Worm (Caenorhabditis elegans) whole organism, L4 larva: ENCODE measurements around the gene fbxc-30.
A peak's percentile ranks its signal among the peaks of the same experiment; 100 is the strongest.

Experiments used
- F26F4.8 ChIP-seq: fragments of 200-800 bp; sonication (Bioruptor generic); conservative IDR thresholded peaks from 2 replicates; pipeline ENCODE4 v1.3.6; 2022; ENCODE audit warnings: missing genetic modification characterization, missing compliant biosample characterization
- F37D6.2 ChIP-seq: sonication (generic microtip); optimal IDR thresholded peaks from 2 replicates; lab custom pipeline; 2016; ENCODE audit warnings: mild to moderate bottlenecking, missing genetic modification characterization, missing compliant biosample characterization
- F49E8.2 ChIP-seq: sonication (generic microtip); optimal IDR thresholded peaks from 2 replicates; lab custom pipeline; 2016; ENCODE audit warnings: missing compliant biosample characterization, mild to moderate bottlenecking, missing genetic modification characterization, borderline replicate concordance
- R02D3.7 ChIP-seq: fragments of 150-350 bp; sonication (generic microtip); optimal IDR thresholded peaks from 3 replicates; lab custom pipeline; 2014; ENCODE audit warnings: missing biosample characterization, missing genetic modification characterization
- Y5F2A.4 ChIP-seq: fragments of 200-800 bp; sonication (Bioruptor generic); optimal IDR thresholded peaks from 2 replicates; lab custom pipeline; 2018; ENCODE audit warnings: mild to moderate bottlenecking, missing genetic modification characterization, missing compliant biosample characterization
- arid-1 ChIP-seq: fragments of 200-800 bp; sonication (Bioruptor generic); conservative IDR thresholded peaks from 2 replicates; pipeline ENCODE4 v1.3.6; 2022; ENCODE audit warnings: missing genetic modification reagents, missing genetic modification characterization, missing compliant biosample characterization
- ceh-28 ChIP-seq: fragments of 150-350 bp; optimal IDR thresholded peaks from 2 replicates; lab custom pipeline; 2014; ENCODE audit warnings: missing biosample characterization, missing genetic modification reagents, missing genetic modification characterization
- ceh-44 ChIP-seq: fragments of 200-800 bp; sonication (Bioruptor generic); IDR thresholded peaks from 2 replicates; pipeline ENCODE4 v1.3.6; 2022; ENCODE audit warnings: missing genetic modification reagents, missing genetic modification characterization, missing compliant biosample characterization
- ceh-62 ChIP-seq: sonication (generic microtip); optimal IDR thresholded peaks from 2 replicates; lab custom pipeline; 2017; ENCODE audit warnings: missing biosample characterization, missing genetic modification characterization
- daf-16 ChIP-seq, 3 experiments: sonication (generic microtip); optimal IDR thresholded peaks; 2 replicates each; lab custom pipeline; 2016 to 2017; ENCODE audit warnings: missing genetic modification characterization in 3 of 3, missing genetic modification reagents in 3 of 3, mild to moderate bottlenecking in 2 of 3, missing compliant biosample characterization in 2 of 3, missing biosample characterization in 1 of 3, moderate library complexity in 1 of 3
- dmd-6 ChIP-seq: fragments of 200-800 bp; sonication (Bioruptor generic); IDR thresholded peaks from 2 replicates; pipeline ENCODE4 v1.3.6; 2022; ENCODE audit warnings: missing genetic modification reagents, missing genetic modification characterization, missing compliant biosample characterization
- dve-1 ChIP-seq: sonication (generic microtip); optimal IDR thresholded peaks from 2 replicates; lab custom pipeline; 2017; ENCODE audit warnings: antibody characterized with exemption, mild to moderate bottlenecking, missing genetic modification characterization, missing compliant biosample characterization; ENCODE audit not compliant: insufficient read depth
- egl-27 ChIP-seq: sonication (generic microtip); optimal IDR thresholded peaks from 3 replicates; lab custom pipeline; 2017; ENCODE audit warnings: missing biosample characterization, missing genetic modification reagents, missing genetic modification characterization
- egl-43 ChIP-seq: fragments of 200-800 bp; sonication (Bioruptor generic); IDR thresholded peaks from 2 replicates; pipeline ENCODE4 v1.3.6; 2022; ENCODE audit warnings: missing genetic modification reagents, missing genetic modification characterization, missing compliant biosample characterization
- hlh-11 ChIP-seq: fragments of 200-800 bp; sonication (Bioruptor generic); optimal IDR thresholded peaks from 2 replicates; lab custom pipeline; 2018; ENCODE audit warnings: mild to moderate bottlenecking, missing genetic modification characterization, missing compliant biosample characterization
- hmg-1.1 ChIP-seq: fragments of 200-800 bp; sonication (Bioruptor generic); IDR thresholded peaks from 2 replicates; pipeline ENCODE4 v1.3.6; 2022; ENCODE audit warnings: missing genetic modification reagents, missing genetic modification characterization, missing compliant biosample characterization
- lin-13 ChIP-seq: fragments of 150-350 bp; optimal IDR thresholded peaks from 2 replicates; lab custom pipeline; 2014; ENCODE audit warnings: missing biosample characterization, missing genetic modification reagents, missing genetic modification characterization
- lin-15B ChIP-seq: fragments of 150-350 bp; sonication (generic microtip); optimal IDR thresholded peaks from 3 replicates; lab custom pipeline; 2014; ENCODE audit warnings: missing biosample characterization, missing genetic modification characterization
- lin-39 ChIP-seq: fragments of 150-350 bp; optimal IDR thresholded peaks from 2 replicates; lab custom pipeline; 2014; ENCODE audit warnings: missing biosample characterization, missing genetic modification reagents, missing genetic modification characterization
- lir-3 ChIP-seq: sonication (generic microtip); optimal IDR thresholded peaks from 2 replicates; lab custom pipeline; 2016; ENCODE audit warnings: mild to moderate bottlenecking, missing genetic modification characterization, missing compliant biosample characterization
- lsy-2 ChIP-seq, 2 experiments: fragments of 150-350 bp in 1 of 2; sonication (generic microtip) in 1 of 2; optimal IDR thresholded peaks; 2 replicates each; lab custom pipeline; 2014 to 2017; ENCODE audit warnings: missing biosample characterization in 2 of 2, missing genetic modification characterization in 2 of 2
- madf-5 ChIP-seq, 2 experiments: fragments of 200-800 bp; sonication (Bioruptor generic); IDR thresholded peaks; 2 replicates each; pipeline ENCODE4 v1.3.6; 2022; ENCODE audit warnings: missing compliant biosample characterization in 2 of 2, missing genetic modification characterization in 2 of 2
- mdl-1 ChIP-seq, 2 experiments: fragments of 150-350 bp in 1 of 2; sonication (generic microtip) in 1 of 2; optimal IDR thresholded peaks; 2 replicates each; lab custom pipeline; 2014 to 2017; ENCODE audit warnings: missing biosample characterization in 2 of 2, missing genetic modification characterization in 2 of 2
- mxl-2 ChIP-seq: fragments of 200-800 bp; sonication (Bioruptor generic); conservative IDR thresholded peaks from 2 replicates; pipeline ENCODE4 v1.3.6; 2022; ENCODE audit warnings: missing genetic modification reagents, missing genetic modification characterization, missing compliant biosample characterization
- nhr-237 ChIP-seq: sonication (generic microtip); optimal IDR thresholded peaks from 2 replicates; lab custom pipeline; 2017; ENCODE audit warnings: missing biosample characterization, missing genetic modification characterization
- nhr-28 ChIP-seq: fragments of 150-350 bp; optimal IDR thresholded peaks from 2 replicates; lab custom pipeline; 2014; ENCODE audit warnings: missing biosample characterization, missing genetic modification characterization
- nhr-76 ChIP-seq: fragments of 150-350 bp; optimal IDR thresholded peaks from 2 replicates; lab custom pipeline; 2014; ENCODE audit warnings: missing biosample characterization, missing genetic modification characterization
- nhr-77 ChIP-seq: fragments of 150-350 bp; optimal IDR thresholded peaks from 2 replicates; lab custom pipeline; 2014; ENCODE audit warnings: missing biosample characterization, missing genetic modification characterization
- pqm-1 ChIP-seq: sonication (generic microtip); optimal IDR thresholded peaks from 2 replicates; lab custom pipeline; 2017; ENCODE audit warnings: missing biosample characterization, missing genetic modification characterization
- saeg-2 ChIP-seq: fragments of 200-800 bp; sonication (Bioruptor generic); IDR thresholded peaks from 2 replicates; pipeline ENCODE4 v1.3.6; 2022; ENCODE audit warnings: missing genetic modification reagents, missing genetic modification characterization, missing compliant biosample characterization
- set-16 ChIP-seq: fragments of 200-800 bp; sonication (Bioruptor generic); IDR thresholded peaks from 2 replicates; pipeline ENCODE4 v1.3.6; 2022; ENCODE audit warnings: missing genetic modification reagents, missing genetic modification characterization, missing compliant biosample characterization
- snpc-1.2 ChIP-seq: fragments of 200-800 bp; sonication (Bioruptor generic); IDR thresholded peaks from 2 replicates; pipeline ENCODE4 v1.3.6; 2022; ENCODE audit warnings: missing genetic modification reagents, missing genetic modification characterization, missing compliant biosample characterization
- snpc-4 ChIP-seq: fragments of 150-350 bp; optimal IDR thresholded peaks from 2 replicates; lab custom pipeline; 2014; ENCODE audit warnings: missing biosample characterization, missing genetic modification characterization
- tag-97 ChIP-seq: fragments of 200-800 bp; sonication (Bioruptor generic); IDR thresholded peaks from 2 replicates; pipeline ENCODE4 v1.3.6; 2022; ENCODE audit warnings: missing genetic modification characterization, missing compliant biosample characterization
- unc-39 ChIP-seq: sonication (generic microtip); optimal IDR thresholded peaks from 2 replicates; lab custom pipeline; 2017; ENCODE audit warnings: missing biosample characterization, missing genetic modification characterization
- unc-62 ChIP-seq, 3 experiments: fragments of 150-350 bp in 1 of 3; sonication (generic microtip); optimal IDR thresholded peaks in 2 of 3; peaks in 1 of 3; 1 replicate in 1 of 3; 2 replicates in 2 of 3; lab custom pipeline; 2014 to 2017; ENCODE audit warnings: missing biosample characterization in 3 of 3, missing genetic modification characterization in 3 of 3, missing genetic modification reagents in 3 of 3, missing genotype in 1 of 3
- zfp-3 ChIP-seq: fragments of 200-800 bp; sonication (Bioruptor generic); conservative IDR thresholded peaks from 2 replicates; pipeline ENCODE4 v1.3.6; 2022; ENCODE audit warnings: missing genetic modification reagents, missing genetic modification characterization, missing compliant biosample characterization
- zip-11 ChIP-seq: fragments of 200-800 bp; sonication (Bioruptor generic); IDR thresholded peaks from 2 replicates; pipeline ENCODE4 v1.3.6; 2022; ENCODE audit warnings: missing genetic modification characterization, missing compliant biosample characterization
- ztf-7 ChIP-seq: fragments of 150-350 bp; optimal IDR thresholded peaks from 2 replicates; lab custom pipeline; 2014; ENCODE audit warnings: missing biosample characterization, missing genetic modification characterization

Gene fbxc-30

DNA sequence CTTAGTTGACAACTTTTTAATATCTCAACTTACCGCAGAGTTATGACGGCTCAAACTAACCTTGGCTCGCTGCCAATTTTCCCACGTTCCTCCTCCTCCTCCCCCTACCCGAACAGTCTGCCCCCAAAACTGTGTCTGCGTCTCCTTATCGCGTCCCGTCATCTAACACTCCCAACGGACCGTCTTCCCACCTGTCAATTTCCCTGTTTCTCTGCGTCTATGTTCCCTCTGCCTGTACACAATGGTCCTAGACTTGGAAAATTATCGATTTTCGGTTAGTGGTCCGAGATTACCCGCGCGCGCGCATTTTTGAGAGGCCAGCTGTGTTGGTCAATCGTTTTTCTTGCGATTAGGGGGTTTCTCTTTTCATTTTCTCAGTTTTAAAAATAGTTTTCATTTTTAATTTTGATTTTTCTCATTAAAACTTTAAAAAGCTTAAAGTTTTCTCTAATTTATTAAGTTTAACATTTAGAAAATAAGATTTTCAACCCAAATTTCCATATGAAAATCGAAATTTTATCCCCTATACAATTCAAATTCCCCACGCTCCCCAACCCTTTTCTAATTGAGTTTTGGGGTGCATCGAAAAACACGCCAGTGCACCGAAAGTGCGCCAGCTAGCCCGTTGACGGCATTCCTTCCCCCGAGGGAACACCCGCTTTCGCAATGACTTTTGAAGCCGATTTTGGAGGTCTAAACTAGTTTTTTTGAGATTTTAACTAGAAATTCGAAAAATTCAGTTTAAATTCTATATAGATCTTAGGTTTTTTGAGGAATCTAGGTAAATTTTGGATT lies 44.2 kb upstream of the fbxc-30 start, which contains the start of gene alg-2 (continued):
- TF ChIP-seq nhr-28 (peak; percentile 12), dve-1 (tag; lab: Kevin White, UChicago) (peak; percentile 43)

DNA sequence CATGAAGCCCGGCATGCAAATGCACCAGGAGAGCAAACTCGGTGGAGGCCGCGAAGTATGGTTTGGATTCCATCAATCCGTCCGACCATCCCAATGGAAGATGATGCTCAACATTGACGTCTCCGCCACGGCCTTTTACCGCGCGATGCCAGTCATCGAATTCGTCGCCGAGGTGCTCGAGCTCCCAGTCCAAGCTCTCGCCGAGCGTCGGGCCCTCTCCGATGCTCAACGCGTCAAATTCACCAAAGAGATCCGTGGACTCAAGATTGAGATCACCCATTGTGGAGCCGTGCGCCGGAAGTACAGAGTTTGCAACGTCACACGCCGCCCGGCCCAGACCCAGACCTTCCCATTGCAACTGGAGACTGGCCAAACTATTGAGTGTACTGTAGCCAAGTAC lies 41.7 kb upstream of the fbxc-30 start:
- TF ChIP-seq saeg-2 (GFP tag; lab: Robert Waterston, UW): 0 out of 2 replicates have a peak, but pooled peaks have one; percentile 6
- TF ChIP-seq set-16 (GFP tag; lab: Robert Waterston, UW): peak; percentile 80
- TF ChIP-seq zfp-3 (GFP tag; lab: Robert Waterston, UW): no peak
- TF ChIP-seq egl-43 (GFP tag; lab: Robert Waterston, UW): no peak
- TF ChIP-seq ceh-28: no peak
- no peak for TF ChIP-seq mdl-1 (tag; optimal IDR thresholded peaks at IDR 0.05; lab: Kevin White, UChicago)
- no peak for TF ChIP-seq snpc-1.2 (GFP tag; lab: Robert Waterston, UW)
- TF ChIP-seq egl-27 (tag; lab: Kevin White, UChicago): no peak
- TF ChIP-seq lir-3 (tag; lab: Kevin White, UChicago): no peak
- TF ChIP-seq hmg-1.1 (GFP tag; lab: Robert Waterston, UW): no peak
- TF ChIP-seq unc-39 (tag; lab: Kevin White, UChicago): no peak

DNA sequence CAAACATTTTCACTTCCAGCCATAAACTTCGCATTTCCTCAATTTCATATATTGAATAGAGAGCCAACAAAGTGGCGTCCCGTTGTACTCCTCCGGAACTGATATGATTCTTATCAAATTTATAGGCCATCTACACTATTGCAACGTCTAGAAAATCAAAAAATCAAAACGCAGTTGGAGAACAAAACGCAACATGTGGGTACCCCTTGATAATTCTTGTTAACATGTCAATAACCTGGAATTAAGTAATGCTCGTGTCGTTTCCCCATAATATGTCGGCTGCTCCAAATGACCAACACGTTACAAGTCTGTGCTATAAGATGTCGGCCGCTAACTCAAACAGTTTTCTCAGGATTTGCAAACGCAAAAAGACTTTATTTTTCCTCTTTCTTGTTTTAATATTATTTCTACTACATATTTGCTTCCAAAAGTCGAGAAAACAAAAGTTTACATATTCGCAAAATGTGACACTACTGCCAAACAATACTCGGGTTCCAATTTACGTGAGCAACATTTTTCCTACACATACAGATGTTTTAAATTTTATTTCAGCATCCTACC lies 36.7 kb upstream of the fbxc-30 start:
- TF ChIP-seq nhr-77 (tag; lab: Kevin White, UChicago) (peak; percentile 11), lin-13 (GFP tag; lab: Kevin White, UChicago) (peak; percentile 20), mxl-2 (GFP tag; lab: Robert Waterston, UW) (no peak), F49E8.2 (tag; lab: Kevin White, UChicago) (no peak), pqm-1 (tag; lab: Kevin White, UChicago) (peak; percentile 87), unc-62 (GFP tag; optimal IDR thresholded peaks at IDR 0.05 in 1 of 2; lab: Kevin White, UChicago) (peak in 1 of 2 experiments; percentile 99), unc-62 (tag; optimal IDR thresholded peaks at IDR 0.05; lab: Kevin White, UChicago) (no peak), daf-16 (GFP tag; optimal IDR thresholded peaks at IDR 0.05; lab: Kevin White, UChicago) (no peak), daf-16 (tag; optimal IDR thresholded peaks at IDR 0.05; lab: Kevin White, UChicago) (peak; percentile 42), dve-1 (tag; lab: Kevin White, UChicago) (peak; percentile 9), lin-15B (tag; lab: Kevin White, UChicago) (no peak), dmd-6 (GFP tag; lab: Robert Waterston, UW) (peak; percentile 71), Y5F2A.4 (GFP tag; lab: Kevin White, UChicago) (no peak), nhr-28 (peak; percentile 54), hlh-11 (tag; lab: Kevin White, UChicago) (peak; percentile 47)

DNA sequence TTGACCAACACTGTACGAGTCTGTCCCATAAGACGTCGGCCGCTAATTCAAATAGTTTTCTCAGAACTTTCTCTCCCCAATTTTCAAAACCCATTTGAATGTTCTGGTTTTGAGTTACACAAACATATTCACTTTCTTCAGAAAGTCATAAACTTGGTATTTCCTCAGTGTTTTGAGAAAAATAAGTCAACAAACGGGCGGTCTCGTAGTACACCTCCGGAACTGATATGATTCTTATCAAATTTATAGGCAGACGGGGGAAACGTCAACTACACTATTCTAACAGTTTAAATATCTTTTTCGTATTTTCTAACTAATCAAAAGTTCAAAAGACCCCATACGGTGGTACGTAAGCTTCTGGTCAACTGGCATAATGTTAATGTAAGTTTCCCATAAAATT lies 33.2 kb upstream of the fbxc-30 start:
- TF ChIP-seq nhr-237 (tag; lab: Kevin White, UChicago): no peak
- TF ChIP-seq nhr-76 (tag; lab: Kevin White, UChicago): no peak
- peak; percentile 4 for TF ChIP-seq hlh-11 (tag; lab: Kevin White, UChicago)
- peak in 1 of 2 experiments; percentile 73 for TF ChIP-seq unc-62 (GFP tag; optimal IDR thresholded peaks at IDR 0.05 in 1 of 2; lab: Kevin White, UChicago)
- no peak for TF ChIP-seq unc-62 (tag; optimal IDR thresholded peaks at IDR 0.05; lab: Kevin White, UChicago)
- no peak for TF ChIP-seq ceh-44 (GFP tag; lab: Robert Waterston, UW)
- TF ChIP-seq madf-5 (GFP tag; IDR thresholded peaks at IDR 0.05; lab: Robert Waterston, UW): no peak
- TF ChIP-seq ceh-62 (tag; lab: Kevin White, UChicago): no peak
- TF ChIP-seq lin-39 (tag; lab: Kevin White, UChicago): no peak
- peak; percentile 13 for TF ChIP-seq nhr-28
- TF ChIP-seq pqm-1 (tag; lab: Kevin White, UChicago): peak; percentile 57
- TF ChIP-seq F26F4.8: no peak
- TF ChIP-seq R02D3.7 (tag; lab: Kevin White, UChicago): no peak
- TF ChIP-seq zip-11 (GFP tag; lab: Robert Waterston, UW): no peak
- TF ChIP-seq F37D6.2 (tag; lab: Kevin White, UChicago): no peak
- TF ChIP-seq daf-16 (GFP tag; optimal IDR thresholded peaks at IDR 0.05; lab: Kevin White, UChicago): no peak
- TF ChIP-seq daf-16 (tag; optimal IDR thresholded peaks at IDR 0.05; lab: Kevin White, UChicago): peak; percentile 37
- TF ChIP-seq snpc-4 (tag; lab: Kevin White, UChicago): no peak
- TF ChIP-seq mxl-2 (GFP tag; lab: Robert Waterston, UW): no peak
- TF ChIP-seq nhr-77 (tag; lab: Kevin White, UChicago): peak; percentile 18
- no peak for TF ChIP-seq hmg-1.1 (GFP tag; lab: Robert Waterston, UW)
- TF ChIP-seq lsy-2 (tag; optimal IDR thresholded peaks at IDR 0.05; lab: Kevin White, UChicago): no peak
- TF ChIP-seq tag-97: no peak
- no peak for TF ChIP-seq F49E8.2 (tag; lab: Kevin White, UChicago)
- no peak for TF ChIP-seq Y5F2A.4 (GFP tag; lab: Kevin White, UChicago)
- no peak for TF ChIP-seq lin-15B (tag; lab: Kevin White, UChicago)
- TF ChIP-seq arid-1: no peak
- no peak for TF ChIP-seq ztf-7 (tag; lab: Kevin White, UChicago)
- TF ChIP-seq dmd-6 (GFP tag; lab: Robert Waterston, UW): peak; percentile 15; the same call in 1 of the 2 replicates
